Worm (Caenorhabditis elegans): ENCODE measurements around the gene nhr-76.
A peak's percentile ranks its signal among the peaks of the same experiment; 100 is the strongest.

ce11 chrIV:664122-664521 is 36.8 kb downstream of the nhr-76 start:
- TF ChIP-seq T26A5.8 (tag; optimal IDR thresholded peaks at IDR 0.05): no peak
- TF ChIP-seq ama-1 (optimal IDR thresholded peaks at IDR 0.05): no peak
- TF ChIP-seq ama-1 (GFP tag; optimal IDR thresholded peaks at IDR 0.05): no peak
- TF ChIP-seq dpl-1 (GFP tag; optimal IDR thresholded peaks at IDR 0.05): no peak
- TF ChIP-seq lin-40 (tag; optimal IDR thresholded peaks at IDR 0.05): peak; percentile 6
- no peak for TF ChIP-seq hsf-1 (GFP tag; IDR thresholded peaks at IDR 0.05)
- TF ChIP-seq F52B5.7 (tag; optimal IDR thresholded peaks at IDR 0.05): no peak
- TF ChIP-seq unc-130 (GFP tag; optimal IDR thresholded peaks at IDR 0.05): no peak
- TF ChIP-seq tbp1 (GFP tag; optimal IDR thresholded peaks at IDR 0.05): no peak
- no peak for TF ChIP-seq nhr-120 (GFP tag; IDR thresholded peaks at IDR 0.05)
- TF ChIP-seq C17E4.6 (GFP tag; IDR thresholded peaks at IDR 0.05): no peak
- no peak for TF ChIP-seq D2030.7 (GFP tag; IDR thresholded peaks at IDR 0.05)
